Worm (Caenorhabditis elegans): ENCODE data around the gene pde-4.

pde-4 gene

ce11 chrII:7663704-7664660 is 12.9 kb upstream of the pde-4 start, which contains the start of the genes F18A1.7 and rpa-1:
Gene F18A1.7, minus strand, starts transcription at chrII:7663754.
Gene rpa-1, plus strand, starts transcription at chrII:7664582.
- TF ChIP-seq elt-2 (tag; optimal IDR thresholded peaks at IDR 0.05) (no peak), ceh-9 (tag; optimal IDR thresholded peaks at IDR 0.05) (no peak), pha-4 (tag; optimal IDR thresholded peaks at IDR 0.05) (no peak), ttx-3 (tag; optimal IDR thresholded peaks at IDR 0.05) (no peak), pros-1 (tag; optimal IDR thresholded peaks at IDR 0.05) (no peak), ceh-30 (tag; optimal IDR thresholded peaks at IDR 0.05) (no peak), hlh-30 (tag; optimal IDR thresholded peaks at IDR 0.05; ENCODE audit: insufficient read depth) (no peak), C08G9.2 (tag; optimal IDR thresholded peaks at IDR 0.05) (no peak), nhr-11 (tag; optimal IDR thresholded peaks at IDR 0.05) (no peak), sdc-2 (tag; optimal IDR thresholded peaks at IDR 0.05) (no peak), gmeb-2 (tag; optimal IDR thresholded peaks at IDR 0.05) (no peak), zip-5 (tag; optimal IDR thresholded peaks at IDR 0.05) (no peak), K09A11.1 (tag; optimal IDR thresholded peaks at IDR 0.05; ENCODE audit: insufficient read depth) (no peak), nhr-232 (tag; optimal IDR thresholded peaks at IDR 0.05) (no peak), madf-2 (tag; optimal IDR thresholded peaks at IDR 0.05) (no peak), ceh-2 (tag; optimal IDR thresholded peaks at IDR 0.05) (no peak), ceh-18 (tag; optimal IDR thresholded peaks at IDR 0.05) (no peak)

ce11 chrII:7663028-7663427 is 12.0 kb upstream of the pde-4 start:
- TF ChIP-seq npax-4 (tag; optimal IDR thresholded peaks at IDR 0.05) (no peak), ceh-24 (tag; optimal IDR thresholded peaks at IDR 0.05) (no peak), fkh-6 (tag; optimal IDR thresholded peaks at IDR 0.05) (no peak), dmd-4 (tag; optimal IDR thresholded peaks at IDR 0.05; ENCODE audit: borderline replicate concordance) (no peak), odd-2 (tag; optimal IDR thresholded peaks at IDR 0.05) (no peak), ceh-6 (GFP tag; optimal IDR thresholded peaks at IDR 0.05) (no peak), ttx-3 (tag; optimal IDR thresholded peaks at IDR 0.05) (no peak), ets-4 (tag; optimal IDR thresholded peaks at IDR 0.05) (no peak), ztf-16 (tag; optimal IDR thresholded peaks at IDR 0.05) (no peak), unc-42 (tag; optimal IDR thresholded peaks at IDR 0.05) (no peak)

DNA sequence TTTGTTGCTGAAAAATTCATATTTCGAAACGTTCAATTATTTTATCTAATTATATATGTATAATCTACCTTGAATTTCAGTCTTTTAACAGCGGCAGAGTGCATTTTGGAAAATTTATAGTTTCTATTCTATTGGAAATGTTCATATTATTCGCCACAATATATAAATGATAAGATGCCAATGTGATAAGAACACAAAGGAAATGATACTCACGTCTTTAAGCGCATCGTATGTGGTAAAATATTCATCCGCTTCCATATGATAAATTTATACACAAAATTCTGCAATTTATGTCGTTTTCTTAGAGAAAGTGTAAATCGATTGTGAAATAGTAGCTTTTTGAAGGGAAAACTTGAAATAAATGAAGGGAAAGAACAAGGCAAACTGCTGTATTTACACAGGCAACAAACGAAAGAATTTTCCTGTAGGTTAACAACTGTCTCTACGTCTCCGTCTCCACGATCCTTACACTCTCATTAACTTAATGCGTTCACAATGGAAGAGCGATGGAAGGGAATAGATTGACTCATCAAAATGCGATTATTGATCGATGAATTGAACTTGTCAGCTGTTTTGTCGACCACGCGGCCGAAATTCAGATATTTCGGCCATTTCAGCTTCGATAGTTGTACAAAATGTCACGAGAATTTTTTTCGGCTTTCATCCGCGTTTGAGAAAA is 11.1 kb upstream of the pde-4 start, which contains the start of gene alfa-1:
TSS of gene alfa-1 (minus strand) at position 515 of the 679 bp plus-strand sequence.
- TF ChIP-seq elt-2 (tag; optimal IDR thresholded peaks at IDR 0.05): peak; percentile 79
- no peak for TF ChIP-seq ahr-1 (tag; optimal IDR thresholded peaks at IDR 0.05)

DNA sequence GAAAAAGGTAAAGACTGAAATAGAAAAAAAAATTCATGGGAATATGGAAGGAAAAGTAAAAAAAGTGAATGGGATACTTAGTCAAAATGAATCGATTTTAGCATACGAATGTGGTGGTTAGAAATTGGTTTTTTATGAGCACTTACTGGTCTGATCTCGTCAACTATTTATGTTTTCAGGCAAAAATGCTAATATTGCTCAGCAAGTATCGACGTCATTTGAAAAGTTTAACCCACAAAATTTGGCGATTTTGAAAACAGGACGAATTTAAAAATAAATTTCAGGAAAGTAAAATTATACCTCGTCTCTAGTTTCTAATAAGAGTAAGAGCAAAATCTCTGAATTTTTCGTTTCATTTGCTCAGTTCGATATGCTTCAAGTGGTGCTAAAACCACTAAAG is 7.8 kb downstream of the pde-4 start:
- TF ChIP-seq unc-86 (tag; optimal IDR thresholded peaks at IDR 0.05) (no peak), fax-1 (tag; optimal IDR thresholded peaks at IDR 0.05) (no peak), K02D7.2 (tag; optimal IDR thresholded peaks at IDR 0.05) (no peak)

- TF ChIP-seq ceh-22 (tag; optimal IDR thresholded peaks at IDR 0.05) (no peak), elt-4 (tag; optimal IDR thresholded peaks at IDR 0.05) (no peak), T23F11.4 (GFP tag; optimal IDR thresholded peaks at IDR 0.05) (no peak), rnt-1 (tag; optimal IDR thresholded peaks at IDR 0.05) (peak; percentile 67), tbx-2 (tag; optimal IDR thresholded peaks at IDR 0.05) (peak; percentile 57), ceh-31 (tag; optimal IDR thresholded peaks at IDR 0.05) (peak; percentile 68), K09A11.1 (tag; optimal IDR thresholded peaks at IDR 0.05; ENCODE audit: insufficient read depth) (peak; percentile 2), unc-3 (GFP tag; conservative IDR thresholded peaks at IDR 0.05) (no peak), unc-3 (tag; optimal IDR thresholded peaks at IDR 0.05) (peak; percentile 5), ceh-18 (tag; optimal IDR thresholded peaks at IDR 0.05) (peak; percentile 95), odd-2 (tag; optimal IDR thresholded peaks at IDR 0.05) (no peak), sox-2 (GFP tag; IDR thresholded peaks at IDR 0.05) (no peak), ceh-19 (GFP tag; optimal IDR thresholded peaks at IDR 0.05) (peak; percentile 10), hlh-30 (tag; optimal IDR thresholded peaks at IDR 0.05; ENCODE audit: insufficient read depth) (peak; percentile 10), nfya-1 (tag; optimal IDR thresholded peaks at IDR 0.05) (peak; percentile 67), pha-2 (tag; optimal IDR thresholded peaks at IDR 0.05) (no peak)
These were observed 8.9 kb downstream of the pde-4 start for ce11 chrII:7642016-7642653.

Data from whole organism, late embryonic.